ENCODE assay signal across 1 fruit fly cellular context in genomic region chr3R:7067092-7067491, dm6.
TF ChIP-seq lines count a peak whose summit lies in the region.

Gene CG1105, minus strand, starts transcription at chr3R:7067136.
Gene CG1965, plus strand, starts transcription at chr3R:7067401.

TF ChIP-seq in whole organism, embryonic, 481 proteins besides CTCF, POLR2A, EP300 and RAD21 (continued from another document):
- TF ChIP-seq vnd (GFP tag; IDR thresholded peaks at IDR 0.05; lab: Robert Waterston, UW; ENCODE audit: partially characterized antibody) (peak; percentile 98), pnt (GFP tag; optimal IDR thresholded peaks at IDR 0.05; lab: Kevin White, UChicago) (peak; percentile 94), CG10654 (GFP tag; optimal IDR thresholded peaks at IDR 0.05; lab: Kevin White, UChicago) (peak; percentile 93), dysf (GFP tag; IDR thresholded peaks at IDR 0.05; lab: Robert Waterston, UW) (peak; percentile 93), Hey (tag; optimal IDR thresholded peaks at IDR 0.05; lab: Kevin White, UChicago) (peak; percentile 24), btn (GFP tag; optimal IDR thresholded peaks at IDR 0.05; lab: Kevin White, UChicago) (peak; percentile 70), Elba2 (GFP tag; optimal IDR thresholded peaks at IDR 0.05; lab: Kevin White, UChicago) (peak; percentile 87), Ada2b (GFP tag; IDR thresholded peaks at IDR 0.05; lab: Robert Waterston, UW) (peak; percentile 92), CG14710 (tag; optimal IDR thresholded peaks at IDR 0.05; lab: Kevin White, UChicago) (peak; percentile 96), Camta (GFP tag; optimal IDR thresholded peaks at IDR 0.05; lab: Kevin White, UChicago) (peak; percentile 88), CG31224 (GFP tag; IDR thresholded peaks at IDR 0.05; lab: Robert Waterston, UW) (peak; percentile 86), CG14050 (GFP tag; IDR thresholded peaks at IDR 0.05; lab: Robert Waterston, UW) (peak; percentile 85), Hr3 (GFP tag; optimal IDR thresholded peaks at IDR 0.05; lab: Kevin White, UChicago) (peak; percentile 96), hbn (GFP tag; IDR thresholded peaks at IDR 0.05; lab: Robert Waterston, UW; ENCODE audit: partially characterized antibody) (peak; percentile 99), nmo (GFP tag; optimal IDR thresholded peaks at IDR 0.05; lab: Kevin White, UChicago) (peak; percentile 96), Nf-YB (GFP tag; optimal IDR thresholded peaks at IDR 0.05; lab: Kevin White, UChicago) (peak; percentile 68), h (optimal IDR thresholded peaks at IDR 0.05; lab: Kevin White, UChicago) (no peak), bbx (GFP tag; IDR thresholded peaks at IDR 0.05; lab: Robert Waterston, UW; ENCODE audit: partially characterized antibody) (peak; percentile 94), hkb (optimal IDR thresholded peaks at IDR 0.05; lab: Kevin White, UChicago) (peak; percentile 64), hkb (GFP tag; IDR thresholded peaks at IDR 0.05; lab: Robert Waterston, UW) (peak; percentile 84), CG11695 (GFP tag; IDR thresholded peaks at IDR 0.05; lab: Robert Waterston, UW) (peak; percentile 85), CG2712 (tag; optimal IDR thresholded peaks at IDR 0.05; lab: Kevin White, UChicago) (peak; percentile 96), HLH54F (GFP tag; optimal IDR thresholded peaks at IDR 0.05; lab: Kevin White, UChicago) (peak; percentile 97), amos (GFP tag; IDR thresholded peaks at IDR 0.05; lab: Robert Waterston, UW; ENCODE audit: partially characterized antibody) (peak; percentile 97), CG16815 (GFP tag; optimal IDR thresholded peaks at IDR 0.05; lab: Kevin White, UChicago) (peak; percentile 91), Ptx1 (GFP tag; IDR thresholded peaks at IDR 0.05; lab: Robert Waterston, UW) (peak; percentile 97), Sry-δ (GFP tag; optimal IDR thresholded peaks at IDR 0.05; lab: Kevin White, UChicago) (peak; percentile 100), br (optimal IDR thresholded peaks at IDR 0.05; lab: Kevin White, UChicago) (no peak), pho (GFP tag; optimal IDR thresholded peaks at IDR 0.05; lab: Kevin White, UChicago) (peak; percentile 95), dm (GFP tag; optimal IDR thresholded peaks at IDR 0.05; lab: Kevin White, UChicago) (peak; percentile 92), CG7963 (GFP tag; IDR thresholded peaks at IDR 0.05; lab: Robert Waterston, UW; ENCODE audit: partially characterized antibody) (peak; percentile 91), emc (GFP tag; optimal IDR thresholded peaks at IDR 0.05; lab: Kevin White, UChicago) (peak; percentile 85), Ets65A (GFP tag; lab: Kevin White, UChicago) (peak; percentile 99), sqz (GFP tag; optimal IDR thresholded peaks at IDR 0.05; lab: Kevin White, UChicago) (no peak), fd3F (GFP tag; optimal IDR thresholded peaks at IDR 0.05; lab: Kevin White, UChicago) (peak; percentile 90), Stat92E (GFP tag; optimal IDR thresholded peaks at IDR 0.05; lab: Kevin White, UChicago) (peak in 1 of 3 experiments; percentile 83), Xrp1 (GFP tag; IDR thresholded peaks at IDR 0.05; lab: Robert Waterston, UW) (peak; percentile 94), wor (GFP tag; IDR thresholded peaks at IDR 0.05; lab: Robert Waterston, UW) (peak; percentile 86)
